Fruit fly (Drosophila melanogaster): ENCODE results near the gene CG18404.
A peak's percentile ranks its signal among the peaks of the same experiment; 100 is the strongest.

Gene CG18404

dm6 chr3R:30276482-30277282, 23.7 kb downstream of the CG18404 start (continued):
- TF ChIP-seq pita (GFP tag; optimal IDR thresholded peaks at IDR 0.05) (no peak), pb (GFP tag; optimal IDR thresholded peaks at IDR 0.05) (peak; percentile 8), Dip3 (GFP tag; optimal IDR thresholded peaks at IDR 0.05) (no peak), aop (GFP tag; IDR thresholded peaks at IDR 0.05) (0 out of 2 replicates have a peak, but pooled peaks have one; percentile 44), btn (GFP tag; optimal IDR thresholded peaks at IDR 0.05) (no peak), ewg (GFP tag; optimal IDR thresholded peaks at IDR 0.05) (peak; percentile 40), CG15073 (GFP tag; optimal IDR thresholded peaks at IDR 0.05) (no peak), Pdp1 (GFP tag; optimal IDR thresholded peaks at IDR 0.05) (peak; percentile 35 to 51), CG34376 (GFP tag; optimal IDR thresholded peaks at IDR 0.05) (no peak), fd3F (GFP tag; optimal IDR thresholded peaks at IDR 0.05) (peak; percentile 26), CG7786 (GFP tag; optimal IDR thresholded peaks at IDR 0.05) (peak; percentile 13), h (optimal IDR thresholded peaks at IDR 0.05) (no peak), Spps (tag; optimal IDR thresholded peaks at IDR 0.05) (peak; percentile 32), Doc3 (GFP tag; IDR thresholded peaks at IDR 0.05; ENCODE audit: partially characterized antibody) (no peak), CG13424 (tag; optimal IDR thresholded peaks at IDR 0.05) (peak; percentile 43), stwl (tag; optimal IDR thresholded peaks at IDR 0.05) (peak; percentile 88), CG11723 (GFP tag; optimal IDR thresholded peaks at IDR 0.05) (peak; percentile 37), az2 (GFP tag; optimal IDR thresholded peaks at IDR 0.05) (peak; percentile 38), nom (GFP tag; optimal IDR thresholded peaks at IDR 0.05) (peak; percentile 82), fru (optimal IDR thresholded peaks at IDR 0.05) (no peak), Hr51 (GFP tag; optimal IDR thresholded peaks at IDR 0.05) (peak; percentile 21 to 34), cad (GFP tag; optimal IDR thresholded peaks at IDR 0.05) (no peak), CG9932 (GFP tag; IDR thresholded peaks at IDR 0.05) (peak; percentile 47), row (GFP tag; IDR thresholded peaks at IDR 0.05) (peak; percentile 77), CG3065 (GFP tag; optimal IDR thresholded peaks at IDR 0.05) (no peak), CG42726 (GFP tag; IDR thresholded peaks at IDR 0.05; ENCODE audit: partially characterized antibody) (0 out of 2 replicates have a peak, but pooled peaks have one; percentile 8), CG17612 (GFP tag; IDR thresholded peaks at IDR 0.05) (no peak), ap (GFP tag; IDR thresholded peaks at IDR 0.05) (no peak), CG11093 (GFP tag; IDR thresholded peaks at IDR 0.05) (no peak; the same call in 2 of the 3 replicates), trem (tag; optimal IDR thresholded peaks at IDR 0.05) (peak; percentile 14), unpg (GFP tag; optimal IDR thresholded peaks at IDR 0.05) (peak; percentile 59), lmd (GFP tag; IDR thresholded peaks at IDR 0.05) (no peak), bigmax (GFP tag; optimal IDR thresholded peaks at IDR 0.05) (no peak), Abd-B (GFP tag; optimal IDR thresholded peaks at IDR 0.05) (peak; percentile 24), org-1 (GFP tag; optimal IDR thresholded peaks at IDR 0.05) (no peak), Myb (GFP tag; optimal IDR thresholded peaks at IDR 0.05) (peak; percentile 16), pho (GFP tag; optimal IDR thresholded peaks at IDR 0.05) (peak; percentile 26), CG18764 (GFP tag; optimal IDR thresholded peaks at IDR 0.05) (peak; percentile 26), sd (tag; optimal IDR thresholded peaks at IDR 0.05) (no peak), CG7556 (GFP tag; optimal IDR thresholded peaks at IDR 0.05) (no peak), amos (GFP tag; IDR thresholded peaks at IDR 0.05; ENCODE audit: partially characterized antibody) (no peak), ERR (GFP tag; optimal IDR thresholded peaks at IDR 0.05) (no peak), Blimp-1 (GFP tag; optimal IDR thresholded peaks at IDR 0.05) (peak; percentile 95), E2f1 (GFP tag; IDR thresholded peaks at IDR 0.05) (peak; percentile 28; the same call in 1 of the 2 replicates), trh (GFP tag; optimal IDR thresholded peaks at IDR 0.05) (no peak), dysf (GFP tag; IDR thresholded peaks at IDR 0.05) (peak; percentile 38; the same call in 1 of the 3 replicates), TFAM (GFP tag; optimal IDR thresholded peaks at IDR 0.05) (no peak), Mrtf (GFP tag; IDR thresholded peaks at IDR 0.05) (peak; percentile 56; the same call in 2 of the 3 replicates), CG30020 (tag; optimal IDR thresholded peaks at IDR 0.05) (no peak)

Data from whole organism, embryonic.